Fruit fly (Drosophila melanogaster): ENCODE results near the gene CG10031.

DNA sequence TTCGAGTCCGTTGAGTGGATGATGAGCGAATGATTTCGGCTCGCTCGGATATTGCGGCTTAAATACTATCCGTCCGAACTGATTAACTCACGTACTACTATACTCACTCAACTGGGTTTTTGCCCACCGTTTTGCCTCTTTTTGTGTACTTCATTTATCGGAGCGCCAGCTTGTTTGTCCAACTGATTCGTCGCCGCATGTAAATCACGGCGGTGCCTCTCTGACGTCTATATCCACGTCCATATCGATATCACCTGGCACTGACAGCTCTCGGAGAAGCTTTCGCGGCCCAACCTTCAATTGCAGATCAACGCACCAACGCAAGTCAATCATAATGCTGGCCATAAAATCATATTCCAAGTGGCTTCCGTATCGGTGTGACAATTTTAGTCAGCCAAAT is 1.1 kb downstream of the CG10031 start, which contains the start of gene CG3604:
- TF ChIP-seq cnc (optimal IDR thresholded peaks at IDR 0.05), result no peak
- TF ChIP-seq CG11617 (GFP tag; optimal IDR thresholded peaks at IDR 0.05), result no peak
- no peak for TF ChIP-seq bab1 (GFP tag; optimal IDR thresholded peaks at IDR 0.05)
- TF ChIP-seq Hr96 (GFP tag; optimal IDR thresholded peaks at IDR 0.05), result no peak
- TF ChIP-seq CG7101 (tag; optimal IDR thresholded peaks at IDR 0.05), result no peak
- no peak for TF ChIP-seq kay (GFP tag; ENCODE audit: borderline replicate concordance)
- no peak for TF ChIP-seq toe (GFP tag; optimal IDR thresholded peaks at IDR 0.05)
- no peak for TF ChIP-seq CG33017 (tag; optimal IDR thresholded peaks at IDR 0.05)
- TF ChIP-seq CG14711 (tag; optimal IDR thresholded peaks at IDR 0.05), result no peak
- no peak for TF ChIP-seq CG12768 (GFP tag; optimal IDR thresholded peaks at IDR 0.05)
- TF ChIP-seq CG5204 (GFP tag; optimal IDR thresholded peaks at IDR 0.05), result no peak
- TF ChIP-seq cic (GFP tag; optimal IDR thresholded peaks at IDR 0.05), result no peak
- TF ChIP-seq CG1620 (GFP tag; optimal IDR thresholded peaks at IDR 0.05), result no peak
- no peak for TF ChIP-seq CG7045 (GFP tag; optimal IDR thresholded peaks at IDR 0.05)
